Fruit fly (Drosophila melanogaster) whole organism, embryonic: ENCODE measurements around the gene a10.

Experiments used
- Ada2b ChIP-seq: fragments of 200-800 bp; sonication (Bioruptor generic); IDR thresholded peaks from 2 replicates; pipeline ENCODE4 v1.3.6; 2022; ENCODE audit warnings: missing biosample characterization, missing genetic modification characterization
- CG14860 ChIP-seq: fragments of 200-800 bp; sonication (Bioruptor generic); IDR thresholded peaks from 3 replicates; pipeline ENCODE4 v1.3.6; 2022; ENCODE audit warnings: missing biosample characterization, missing genetic modification characterization; ENCODE audit not compliant: partially characterized antibody
- CG6254 ChIP-seq: fragments of 200-800 bp; sonication (Bioruptor generic); optimal IDR thresholded peaks from 3 replicates; lab custom pipeline; 2017; ENCODE audit warnings: mild to moderate bottlenecking, missing biosample characterization, missing genetic modification reagents, missing genetic modification characterization
- maf-S ChIP-seq: fragments of 200-800 bp; sonication (Bioruptor generic); optimal IDR thresholded peaks from 2 replicates; lab custom pipeline; 2016; ENCODE audit warnings: missing biosample characterization, missing genetic modification characterization
- mam ChIP-seq: fragments of 200-800 bp; sonication (Bioruptor generic); optimal IDR thresholded peaks from 3 replicates; lab custom pipeline; 2016; ENCODE audit warnings: missing biosample characterization, missing genetic modification characterization

dm6 chr3L:17024095-17024639 is 626 bp upstream of the a10 start, which contains the start of gene Fit2:
- TF ChIP-seq maf-S = no peak
- no peak for TF ChIP-seq mam
- TF ChIP-seq CG6254 (GFP tag; lab: Kevin White, UChicago) = no peak
- peak; percentile 99 for TF ChIP-seq CG14860 (GFP tag; lab: Robert Waterston, UW)
- TF ChIP-seq Ada2b = no peak
